Fruit fly (Drosophila melanogaster) whole organism, prepupa: ENCODE results near the gene CG7564.
A peak's percentile ranks its signal among the peaks of the same experiment; 100 is the strongest.

Experiments
- Blimp-1 ChIP-seq: fragments of 200-800 bp; sonication (Bioruptor generic); optimal IDR thresholded peaks from 3 replicates; lab custom pipeline; 2017; ENCODE audit warnings: missing biosample characterization, missing genetic modification characterization, mild to moderate bottlenecking, moderate library complexity, missing genetic modification reagents
- CG10631 ChIP-seq: fragments of 200-800 bp; sonication (Bioruptor generic); optimal IDR thresholded peaks from 2 replicates; lab custom pipeline; 2016; ENCODE audit warnings: missing biosample characterization, missing genetic modification characterization
- CG10669 ChIP-seq: fragments of 200-800 bp; sonication (Bioruptor generic); optimal IDR thresholded peaks from 3 replicates; lab custom pipeline; 2018; ENCODE audit warnings: missing biosample characterization, mild to moderate bottlenecking, missing genetic modification characterization, moderate library complexity
- CG11294 ChIP-seq: fragments of 200-800 bp; sonication (Bioruptor generic); IDR thresholded peaks from 2 replicates; pipeline ENCODE4 v1.3.6; 2022; ENCODE audit warnings: missing biosample characterization, missing genetic modification characterization
- CG15336 ChIP-seq: fragments of 200-800 bp; sonication (Bioruptor generic); IDR thresholded peaks from 2 replicates; pipeline ENCODE4 v1.3.6; 2022; ENCODE audit warnings: missing biosample characterization, missing genetic modification characterization
- CG1621 ChIP-seq: fragments of 200-800 bp; sonication (Bioruptor generic); optimal IDR thresholded peaks from 3 replicates; lab custom pipeline; 2018; ENCODE audit warnings: missing biosample characterization, mild to moderate bottlenecking, missing genetic modification characterization
- CG16779 ChIP-seq: fragments of 200-800 bp; sonication (Bioruptor generic); optimal IDR thresholded peaks from 3 replicates; lab custom pipeline; 2017; ENCODE audit warnings: missing biosample characterization, mild to moderate bottlenecking, missing genetic modification characterization
- CG31627 ChIP-seq: fragments of 200-800 bp; sonication (Bioruptor generic); optimal IDR thresholded peaks from 3 replicates; lab custom pipeline; 2016; ENCODE audit warnings: missing biosample characterization, missing genetic modification characterization
- CG3919 ChIP-seq: fragments of 200-800 bp; sonication (Bioruptor generic); optimal IDR thresholded peaks from 3 replicates; lab custom pipeline; 2016; ENCODE audit warnings: missing biosample characterization, missing genetic modification characterization
- CG4318 ChIP-seq: fragments of 200-800 bp; sonication (Bioruptor generic); optimal IDR thresholded peaks from 3 replicates; lab custom pipeline; 2017; ENCODE audit warnings: missing biosample characterization, mild to moderate bottlenecking, missing genetic modification characterization
- CG6163 ChIP-seq: fragments of 200-800 bp; sonication (Bioruptor generic); IDR thresholded peaks from 3 replicates; pipeline ENCODE4 v1.3.6; 2022; ENCODE audit warnings: missing biosample characterization, missing genetic modification characterization
- CG6276 ChIP-seq: fragments of 200-800 bp; sonication (Bioruptor generic); optimal IDR thresholded peaks from 2 replicates; lab custom pipeline; 2017; ENCODE audit warnings: missing biosample characterization, mild to moderate bottlenecking, missing genetic modification characterization
- CG6808 ChIP-seq: fragments of 200-800 bp; sonication (Bioruptor generic); optimal IDR thresholded peaks from 3 replicates; lab custom pipeline; 2017; ENCODE audit warnings: missing biosample characterization, missing genetic modification characterization, mild to moderate bottlenecking, moderate library complexity, missing genetic modification reagents
- CG6854 ChIP-seq: fragments of 200-800 bp; sonication (Bioruptor generic); optimal IDR thresholded peaks from 2 replicates; lab custom pipeline; 2017; ENCODE audit warnings: missing biosample characterization, mild to moderate bottlenecking, missing genetic modification characterization
- CG7368 ChIP-seq: fragments of 200-800 bp; sonication (Bioruptor generic); optimal IDR thresholded peaks from 3 replicates; lab custom pipeline; 2016; ENCODE audit warnings: missing biosample characterization, missing genetic modification characterization
- CG8119 ChIP-seq: fragments of 200-800 bp; sonication (Bioruptor generic); IDR thresholded peaks from 3 replicates; pipeline ENCODE4 v1.3.6; 2022; ENCODE audit warnings: missing biosample characterization, missing genetic modification characterization
- CG9139 ChIP-seq: fragments of 200-800 bp; sonication (Bioruptor generic); optimal IDR thresholded peaks from 3 replicates; lab custom pipeline; 2017; ENCODE audit warnings: missing biosample characterization, mild to moderate bottlenecking, missing genetic modification characterization
- Eip75B ChIP-seq: fragments of 200-800 bp; sonication (Bioruptor generic); optimal IDR thresholded peaks from 3 replicates; lab custom pipeline; 2016; ENCODE audit warnings: missing biosample characterization, missing genetic modification characterization
- Eip78C ChIP-seq: fragments of 200-800 bp; sonication (Bioruptor generic); peaks from one replicate; lab custom pipeline; 2016; ENCODE audit warnings: missing biosample characterization, missing genetic modification characterization
- Eip93F ChIP-seq: fragments of 200-800 bp; sonication (Bioruptor generic); optimal IDR thresholded peaks from 2 replicates; lab custom pipeline; 2016; ENCODE audit warnings: missing biosample characterization, mild to moderate bottlenecking, missing genetic modification characterization
- Ets96B ChIP-seq: fragments of 200-800 bp; optimal IDR thresholded peaks from 2 replicates; lab custom pipeline; 2019; ENCODE audit warnings: missing biosample characterization, mild to moderate bottlenecking, missing genetic modification characterization, moderate library complexity
- Gug ChIP-seq: fragments of 200-800 bp; sonication (Bioruptor generic); IDR thresholded peaks from 2 replicates; pipeline ENCODE4 v1.3.6; 2022; ENCODE audit warnings: missing biosample characterization, missing genetic modification characterization
- Hr38 ChIP-seq: sonication (Bioruptor generic); optimal IDR thresholded peaks from 2 replicates; lab custom pipeline; 2016; ENCODE audit warnings: missing biosample characterization, missing genetic modification characterization
- Hr39 ChIP-seq: fragments of 200-800 bp; sonication (Bioruptor generic); optimal IDR thresholded peaks from 2 replicates; lab custom pipeline; 2016; ENCODE audit warnings: missing biosample characterization, missing genetic modification characterization
- Lpt ChIP-seq: fragments of 200-800 bp; sonication (Bioruptor generic); optimal IDR thresholded peaks from 3 replicates; lab custom pipeline; 2016; ENCODE audit warnings: missing biosample characterization, missing genetic modification characterization
- Met ChIP-seq: fragments of 200-800 bp; sonication (Bioruptor generic); optimal IDR thresholded peaks from 3 replicates; lab custom pipeline; 2016; ENCODE audit warnings: missing biosample characterization, missing genetic modification characterization
- Sox102F ChIP-seq: fragments of 200-800 bp; sonication (Bioruptor generic); optimal IDR thresholded peaks from 2 replicates; lab custom pipeline; 2016; ENCODE audit warnings: missing biosample characterization, mild to moderate bottlenecking, missing genetic modification characterization
- Sox14 ChIP-seq: fragments of 200-800 bp; sonication (Bioruptor generic); optimal IDR thresholded peaks from 3 replicates; lab custom pipeline; 2016; ENCODE audit warnings: missing biosample characterization, missing genetic modification characterization
- achi ChIP-seq: fragments of 200-800 bp; sonication (Bioruptor generic); optimal IDR thresholded peaks from 3 replicates; lab custom pipeline; 2016; ENCODE audit warnings: missing biosample characterization, missing genetic modification characterization
- dac ChIP-seq: fragments of 200-800 bp; sonication (Bioruptor generic); optimal IDR thresholded peaks from 2 replicates; lab custom pipeline; 2017; ENCODE audit warnings: missing biosample characterization, mild to moderate bottlenecking, missing genetic modification characterization
- dsx ChIP-seq: fragments of 200-800 bp; optimal IDR thresholded peaks from 3 replicates; lab custom pipeline; 2019; ENCODE audit warnings: missing biosample characterization, mild to moderate bottlenecking, missing genetic modification characterization, moderate library complexity; ENCODE audit not compliant: poor library complexity, severe bottlenecking
- eg ChIP-seq: fragments of 200-800 bp; sonication (Bioruptor generic); IDR thresholded peaks from 3 replicates; pipeline ENCODE4 v1.3.6; 2022; ENCODE audit warnings: missing biosample characterization, missing genetic modification characterization
- esn ChIP-seq: fragments of 200-800 bp; sonication (Bioruptor generic); optimal IDR thresholded peaks from 2 replicates; lab custom pipeline; 2016; ENCODE audit warnings: missing biosample characterization, mild to moderate bottlenecking, missing genetic modification characterization, moderate library complexity
- fd59A ChIP-seq: fragments of 200-800 bp; sonication (Bioruptor generic); optimal IDR thresholded peaks from 2 replicates; lab custom pipeline; 2017; ENCODE audit warnings: missing biosample characterization, mild to moderate bottlenecking, missing genetic modification characterization, missing genetic modification reagents
- fd85E ChIP-seq: fragments of 200-800 bp; sonication (Bioruptor generic); optimal IDR thresholded peaks from 3 replicates; lab custom pipeline; 2016; ENCODE audit warnings: missing biosample characterization, missing genetic modification characterization
- lz ChIP-seq: fragments of 200-800 bp; sonication (Bioruptor generic); optimal IDR thresholded peaks from 3 replicates; lab custom pipeline; 2016; ENCODE audit warnings: missing biosample characterization, missing genetic modification characterization
- net ChIP-seq: fragments of 200-800 bp; sonication (Bioruptor generic); optimal IDR thresholded peaks from 3 replicates; lab custom pipeline; 2016; ENCODE audit warnings: missing biosample characterization, missing genetic modification characterization
- pdm3 ChIP-seq: fragments of 200-800 bp; sonication (Bioruptor generic); optimal IDR thresholded peaks from 3 replicates; lab custom pipeline; 2016; ENCODE audit warnings: missing biosample characterization, missing genetic modification characterization
- salr ChIP-seq, 2 experiments: fragments of 200-800 bp; sonication (Bioruptor generic); optimal IDR thresholded peaks; 3 replicates each; lab custom pipeline; 2016 to 2018; ENCODE audit warnings: missing biosample characterization in 2 of 2, missing genetic modification characterization in 2 of 2, mild to moderate bottlenecking in 1 of 2
- spab ChIP-seq: fragments of 200-800 bp; sonication (Bioruptor generic); optimal IDR thresholded peaks from 2 replicates; lab custom pipeline; 2017; ENCODE audit warnings: missing biosample characterization, mild to moderate bottlenecking, missing genetic modification characterization, missing genetic modification reagents
- ss ChIP-seq, 2 experiments: fragments of 200-800 bp; sonication (Bioruptor generic); optimal IDR thresholded peaks; 2 replicates in 1 of 2; 3 replicates in 1 of 2; lab custom pipeline; 2017 to 2018; ENCODE audit warnings: mild to moderate bottlenecking in 2 of 2, missing biosample characterization in 2 of 2, missing genetic modification characterization in 2 of 2, moderate library complexity in 1 of 2
- svp ChIP-seq: fragments of 200-800 bp; sonication (Bioruptor generic); peaks from one replicate; lab custom pipeline; 2016; ENCODE audit warnings: missing biosample characterization, missing genetic modification characterization
- topi ChIP-seq: fragments of 200-800 bp; sonication (Bioruptor generic); optimal IDR thresholded peaks from 3 replicates; lab custom pipeline; 2016; ENCODE audit warnings: missing biosample characterization, missing genetic modification characterization
- vri ChIP-seq: fragments of 200-800 bp; sonication (Bioruptor generic); optimal IDR thresholded peaks from 3 replicates; lab custom pipeline; 2016; ENCODE audit warnings: missing biosample characterization, mild to moderate bottlenecking, missing genetic modification characterization

The CG7564 gene

DNA sequence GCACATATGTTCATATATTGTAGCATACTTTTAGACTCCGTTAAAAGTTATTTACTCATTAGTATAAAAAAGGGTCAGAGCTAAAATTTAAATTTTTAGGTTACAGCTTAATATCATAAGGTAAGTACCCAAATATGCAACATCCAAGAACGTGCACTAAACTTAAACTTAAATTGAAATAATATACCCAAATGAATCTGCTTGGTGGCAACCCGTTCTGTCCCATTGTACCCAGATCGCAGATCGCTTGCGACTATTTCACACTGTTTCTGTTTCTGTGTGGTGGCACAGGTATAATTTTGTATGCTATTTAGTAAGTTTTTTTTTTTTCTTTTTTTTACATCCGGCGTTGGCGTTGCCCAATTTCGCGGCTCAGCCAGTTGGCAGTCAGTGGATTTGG lies 49.0 kb downstream of the CG7564 start (continued):
- no peak for TF ChIP-seq CG31627 (GFP tag; lab: Kevin White, UChicago)

- TF ChIP-seq Hr38 (no peak), ss (GFP tag; optimal IDR thresholded peaks at IDR 0.05; lab: Kevin White, UChicago) (peak; percentile 69 to 78), CG6808 (peak; percentile 32), vri (GFP tag; lab: Kevin White, UChicago) (peak; percentile 85), salr (GFP tag; optimal IDR thresholded peaks at IDR 0.05; lab: Kevin White, UChicago) (peak in 1 of 2 experiments; percentile 4), lz (GFP tag; lab: Kevin White, UChicago) (no peak), Lpt (GFP tag; lab: Kevin White, UChicago) (peak; percentile 74), Blimp-1 (GFP tag; lab: Kevin White, UChicago) (peak; percentile 68), CG4318 (GFP tag; lab: Kevin White, UChicago) (no peak), net (GFP tag; lab: Kevin White, UChicago) (peak; percentile 15), achi (GFP tag; lab: Kevin White, UChicago) (no peak), Gug (GFP tag; lab: Robert Waterston, UW) (no peak), Eip93F (peak; percentile 56), Eip75B (GFP tag; lab: Kevin White, UChicago) (peak; percentile 70), CG31627 (GFP tag; lab: Kevin White, UChicago) (no peak), CG6854 (GFP tag; lab: Kevin White, UChicago) (peak; percentile 21), CG7368 (GFP tag; lab: Kevin White, UChicago) (no peak), CG6163 (GFP tag; lab: Robert Waterston, UW) (peak; percentile 52; the same call in 2 of the 3 replicates), CG6276 (GFP tag; lab: Kevin White, UChicago) (peak; percentile 21), dac (GFP tag; lab: Kevin White, UChicago) (no peak), CG16779 (peak; percentile 73), CG11294 (GFP tag; lab: Robert Waterston, UW) (no peak), eg (GFP tag; lab: Robert Waterston, UW) (peak; percentile 63; the same call in 1 of the 3 replicates), Met (GFP tag; lab: Kevin White, UChicago) (peak; percentile 42), dsx (peak; percentile 66), Sox102F (no peak), CG8119 (GFP tag; lab: Robert Waterston, UW) (peak; percentile 54; the same call in 1 of the 3 replicates), Hr39 (peak; percentile 24), CG10669 (GFP tag; lab: Kevin White, UChicago) (no peak), CG9139 (GFP tag; lab: Kevin White, UChicago) (peak; percentile 29), CG10631 (GFP tag; lab: Kevin White, UChicago) (no peak), CG3919 (GFP tag; lab: Kevin White, UChicago) (peak; percentile 37), fd85E (GFP tag; lab: Kevin White, UChicago) (peak; percentile 10), topi (GFP tag; lab: Kevin White, UChicago) (no peak), pdm3 (no peak), Eip78C (GFP tag; lab: Kevin White, UChicago) (peak; percentile 85), spab (no peak), svp (peak; percentile 87), CG1621 (tag; lab: Kevin White, UChicago) (peak; percentile 49), esn (GFP tag; lab: Kevin White, UChicago) (peak; percentile 46), Sox14 (GFP tag; lab: Kevin White, UChicago) (peak; percentile 23), CG15336 (GFP tag; lab: Robert Waterston, UW) (peak; percentile 67), Ets96B (tag; lab: Kevin White, UChicago) (peak; percentile 31), fd59A (GFP tag; lab: Kevin White, UChicago) (no peak)
These were observed 49.6 kb downstream of the CG7564 start for dm6 chr3L:17563536-17564257.
